Worm (Caenorhabditis elegans) whole organism, young adult: ENCODE measurements around the gene mai-2.

ENCODE experiments used
- B0019.2 ChIP-seq: fragments of 200-800 bp; sonication (Bioruptor generic); conservative IDR thresholded peaks from 2 replicates; pipeline ENCODE4 v1.3.6; 2022; ENCODE audit warnings: missing genetic modification reagents, missing genetic modification characterization, missing compliant biosample characterization
- B0035.1 ChIP-seq: sonication (generic microtip); optimal IDR thresholded peaks from 2 replicates; lab custom pipeline; 2016; ENCODE audit warnings: missing genetic modification characterization, mild to moderate bottlenecking, missing compliant biosample characterization, missing genotype, missing genetic modification reagents
- F23B12.7 ChIP-seq: sonication (generic microtip); optimal IDR thresholded peaks from 2 replicates; lab custom pipeline; 2017; ENCODE audit warnings: missing genetic modification characterization, mild to moderate bottlenecking, missing compliant biosample characterization, antibody characterized with exemption, moderate library complexity; ENCODE audit not compliant: insufficient read depth
- F37B4.10 ChIP-seq: fragments of 200-800 bp; sonication (Bioruptor generic); IDR thresholded peaks from 2 replicates; pipeline ENCODE4 v1.3.6; 2022; ENCODE audit warnings: missing genetic modification characterization, missing compliant biosample characterization
- F49E8.2 ChIP-seq: sonication (generic microtip); optimal IDR thresholded peaks from 3 replicates; lab custom pipeline; 2017; ENCODE audit warnings: missing genetic modification characterization, mild to moderate bottlenecking, missing compliant biosample characterization, antibody characterized with exemption, moderate library complexity; ENCODE audit not compliant: insufficient read depth
- F52B5.7 ChIP-seq: sonication (generic microtip); optimal IDR thresholded peaks from 2 replicates; lab custom pipeline; 2016; ENCODE audit warnings: mild to moderate bottlenecking, missing genetic modification characterization, missing compliant biosample characterization
- F57C9.4 ChIP-seq: sonication (generic microtip); optimal IDR thresholded peaks from 2 replicates; lab custom pipeline; 2017; ENCODE audit warnings: mild to moderate bottlenecking, missing genetic modification characterization, missing compliant biosample characterization
- Y53G8AR.9 ChIP-seq: fragments of 200-800 bp; sonication (Bioruptor generic); conservative IDR thresholded peaks from 2 replicates; pipeline ENCODE4 v1.3.6; 2022; ENCODE audit warnings: missing genetic modification reagents, missing genetic modification characterization, missing compliant biosample characterization
- ama-1 ChIP-seq, 3 experiments: fragments of 150-350 bp in 1 of 3; sonication (generic microtip) in 2 of 3; optimal IDR thresholded peaks; 2 replicates each; lab custom pipeline; 2014 to 2018; ENCODE audit warnings: missing biosample characterization in 2 of 3, missing genetic modification characterization in 2 of 3, missing genetic modification reagents in 2 of 3
- attf-3 ChIP-seq: fragments of 200-800 bp; sonication (Bioruptor generic); conservative IDR thresholded peaks from 2 replicates; pipeline ENCODE4 v1.3.6; 2022; ENCODE audit warnings: missing genetic modification reagents, missing genetic modification characterization, missing compliant biosample characterization
- attf-5 ChIP-seq: fragments of 200-800 bp; sonication (Bioruptor generic); optimal IDR thresholded peaks from 2 replicates; lab custom pipeline; 2018; ENCODE audit warnings: mild to moderate bottlenecking, missing genetic modification characterization, missing compliant biosample characterization
- bed-2 ChIP-seq: fragments of 200-800 bp; sonication (Bioruptor generic); IDR thresholded peaks from 2 replicates; pipeline ENCODE4 v1.3.6; 2022; ENCODE audit warnings: missing genetic modification reagents, missing genetic modification characterization, missing compliant biosample characterization
- ccch-3 ChIP-seq: fragments of 200-800 bp; sonication (Bioruptor generic); optimal IDR thresholded peaks from 2 replicates; lab custom pipeline; 2018; ENCODE audit warnings: mild to moderate bottlenecking, missing genetic modification characterization, missing compliant biosample characterization
- cebp-1 ChIP-seq, 2 experiments: fragments of 200-800 bp in 1 of 2; sonication (Bioruptor generic) in 1 of 2; sonication (generic microtip) in 1 of 2; IDR thresholded peaks in 1 of 2; optimal IDR thresholded peaks in 1 of 2; 2 replicates each; pipeline versions ENCODE4 v1.3.6 to Lab custom; 2017 to 2022; ENCODE audit warnings: missing compliant biosample characterization in 2 of 2, missing genetic modification characterization in 2 of 2, mild to moderate bottlenecking in 1 of 2, missing genetic modification reagents in 1 of 2, moderate library complexity in 1 of 2
- ceh-40 ChIP-seq: fragments of 200-800 bp; sonication (Bioruptor generic); IDR thresholded peaks from 2 replicates; pipeline ENCODE4 v1.3.6; 2022; ENCODE audit warnings: missing genetic modification characterization, missing compliant biosample characterization
- die-1 ChIP-seq: sonication (generic microtip); optimal IDR thresholded peaks from 2 replicates; lab custom pipeline; 2016; ENCODE audit warnings: missing genotype, mild to moderate bottlenecking, missing genetic modification characterization, missing compliant biosample characterization
- dox-1 ChIP-seq: fragments of 200-800 bp; sonication (Bioruptor generic); IDR thresholded peaks from 2 replicates; pipeline ENCODE4 v1.3.6; 2022; ENCODE audit warnings: missing genetic modification reagents, missing genetic modification characterization, missing compliant biosample characterization
- egl-18 ChIP-seq: fragments of 200-800 bp; sonication (Bioruptor generic); IDR thresholded peaks from 2 replicates; pipeline ENCODE4 v1.3.6; 2022; ENCODE audit warnings: missing genetic modification reagents, missing genetic modification characterization, missing compliant biosample characterization
- ekl-4 ChIP-seq: fragments of 200-800 bp; sonication (Bioruptor generic); IDR thresholded peaks from 2 replicates; pipeline ENCODE4 v1.3.6; 2022; ENCODE audit warnings: missing genetic modification reagents, missing genetic modification characterization, missing compliant biosample characterization
- hrde-1 ChIP-seq: sonication (generic microtip); optimal IDR thresholded peaks from 2 replicates; lab custom pipeline; 2016; ENCODE audit warnings: missing genetic modification characterization, mild to moderate bottlenecking, missing compliant biosample characterization, moderate library complexity, missing genotype, missing genetic modification reagents, borderline replicate concordance
- lin-26 ChIP-seq: fragments of 200-800 bp; sonication (Bioruptor generic); IDR thresholded peaks from 2 replicates; pipeline ENCODE4 v1.3.6; 2022; ENCODE audit warnings: missing genetic modification reagents, missing genetic modification characterization, missing compliant biosample characterization
- madf-6 ChIP-seq: fragments of 200-800 bp; sonication (Bioruptor generic); IDR thresholded peaks from 2 replicates; pipeline ENCODE4 v1.3.6; 2022; ENCODE audit warnings: missing genetic modification reagents, missing genetic modification characterization, missing compliant biosample characterization
- mxl-1 ChIP-seq: sonication (generic microtip); optimal IDR thresholded peaks from 2 replicates; lab custom pipeline; 2016; ENCODE audit warnings: missing genetic modification characterization, missing compliant biosample characterization
- nfya-1 ChIP-seq: sonication (generic microtip); optimal IDR thresholded peaks from 2 replicates; lab custom pipeline; 2017; ENCODE audit warnings: antibody characterized with exemption, missing compliant biosample characterization, missing genetic modification characterization, borderline replicate concordance; ENCODE audit not compliant: insufficient read depth
- nfya-2 ChIP-seq: fragments of 200-800 bp; sonication (Bioruptor generic); IDR thresholded peaks from 2 replicates; pipeline ENCODE4 v1.3.6; 2022; ENCODE audit warnings: missing genetic modification reagents, missing genetic modification characterization, missing compliant biosample characterization
- nfyb-1 ChIP-seq: fragments of 200-800 bp; sonication (Bioruptor generic); IDR thresholded peaks from 2 replicates; pipeline ENCODE4 v1.3.6; 2022; ENCODE audit warnings: missing genetic modification reagents, missing genetic modification characterization, missing compliant biosample characterization
- nhr-120 ChIP-seq: fragments of 200-800 bp; sonication (Bioruptor generic); IDR thresholded peaks from 2 replicates; pipeline ENCODE4 v1.3.6; 2022; ENCODE audit warnings: missing genetic modification characterization, missing compliant biosample characterization
- nhr-80 ChIP-seq: sonication (generic microtip); optimal IDR thresholded peaks from 2 replicates; lab custom pipeline; 2016; ENCODE audit warnings: missing genetic modification characterization, missing compliant biosample characterization
- pbrm-1 ChIP-seq: fragments of 200-800 bp; sonication (Bioruptor generic); IDR thresholded peaks from 2 replicates; pipeline ENCODE4 v1.3.6; 2022; ENCODE audit warnings: missing genetic modification reagents, missing genetic modification characterization, missing compliant biosample characterization
- repo-1 ChIP-seq: sonication (generic microtip); optimal IDR thresholded peaks from 2 replicates; lab custom pipeline; 2017; ENCODE audit warnings: mild to moderate bottlenecking, missing genetic modification characterization, missing compliant biosample characterization
- rpc-1 ChIP-seq, 2 experiments: fragments of 150-350 bp in 1 of 2; sonication (generic microtip) in 1 of 2; optimal IDR thresholded peaks; 2 replicates each; lab custom pipeline; 2014 to 2018; ENCODE audit warnings: missing biosample characterization in 1 of 2, missing genetic modification characterization in 1 of 2, missing genetic modification reagents in 1 of 2, missing genotype in 1 of 2
- snpc-4 ChIP-seq, 5 experiments: fragments of 150-350 bp in 1 of 5; sonication (generic microtip) in 4 of 5; optimal IDR thresholded peaks; 2 replicates each; lab custom pipeline; 2014 to 2018; ENCODE audit warnings: missing genetic modification characterization in 5 of 5, missing biosample characterization in 3 of 5, antibody characterized with exemption in 2 of 5, mild to moderate bottlenecking in 2 of 5, missing compliant biosample characterization in 2 of 5, missing genotype in 2 of 5, moderate library complexity in 2 of 5, missing genetic modification reagents in 1 of 5
- sptf-2 ChIP-seq: fragments of 200-800 bp; sonication (Bioruptor generic); optimal IDR thresholded peaks from 2 replicates; lab custom pipeline; 2018; ENCODE audit warnings: mild to moderate bottlenecking, missing genetic modification characterization, missing compliant biosample characterization
- unc-130 ChIP-seq: sonication (generic microtip); optimal IDR thresholded peaks from 2 replicates; lab custom pipeline; 2016; ENCODE audit warnings: missing genetic modification reagents, missing genetic modification characterization, missing compliant biosample characterization
- unc-62 ChIP-seq: fragments of 150-350 bp; optimal IDR thresholded peaks from 2 replicates; lab custom pipeline; 2014; ENCODE audit warnings: missing biosample characterization, missing genetic modification reagents, missing genetic modification characterization
- ztf-22 ChIP-seq: fragments of 200-800 bp; sonication (Bioruptor generic); optimal IDR thresholded peaks from 2 replicates; lab custom pipeline; 2018; ENCODE audit warnings: mild to moderate bottlenecking, missing genetic modification characterization, moderate library complexity, missing compliant biosample characterization
- ztf-26 ChIP-seq: sonication (generic microtip); optimal IDR thresholded peaks from 2 replicates; lab custom pipeline; 2017; ENCODE audit warnings: missing genetic modification characterization, missing compliant biosample characterization

Gene mai-2

ce11 chrIV:3382338-3382907 is 3.3 kb upstream of the mai-2 start, which contains the start of gene B0546.3 (continued):
- no peak for TF ChIP-seq nfya-2 (GFP tag; lab: Robert Waterston, UW)
- no peak for TF ChIP-seq attf-5 (GFP tag; lab: Kevin White, UChicago)
- TF ChIP-seq F37B4.10 (GFP tag; lab: Robert Waterston, UW) = no peak
- TF ChIP-seq F52B5.7 (tag; lab: Kevin White, UChicago) = no peak
- TF ChIP-seq mxl-1 (tag; lab: Kevin White, UChicago) = no peak
- no peak for TF ChIP-seq ceh-40 (GFP tag; lab: Robert Waterston, UW)
- TF ChIP-seq sptf-2 = no peak
- TF ChIP-seq nfya-1 (tag; lab: Kevin White, UChicago) = no peak
- TF ChIP-seq ztf-26 (tag; lab: Kevin White, UChicago) = peak; percentile 63
- TF ChIP-seq pbrm-1 = no peak
- TF ChIP-seq unc-62 (GFP tag; lab: Kevin White, UChicago) = no peak
- 0 out of 2 replicates have a peak, but pooled peaks have one; percentile 10 for TF ChIP-seq dox-1 (GFP tag; lab: Robert Waterston, UW)
- TF ChIP-seq ztf-22 (GFP tag; lab: Kevin White, UChicago) = no peak
- no peak for TF ChIP-seq ama-1 (optimal IDR thresholded peaks at IDR 0.05; lab: Kevin White, UChicago)
- TF ChIP-seq ama-1 (GFP tag; optimal IDR thresholded peaks at IDR 0.05; lab: Kevin White, UChicago) = no peak
- no peak for TF ChIP-seq B0035.1 (tag; lab: Kevin White, UChicago)
- no peak for TF ChIP-seq hrde-1 (tag; lab: Kevin White, UChicago)
- TF ChIP-seq F23B12.7 (tag; lab: Kevin White, UChicago) = no peak
- no peak for TF ChIP-seq rpc-1 (optimal IDR thresholded peaks at IDR 0.05; lab: Kevin White, UChicago)
- TF ChIP-seq rpc-1 (tag; optimal IDR thresholded peaks at IDR 0.05; lab: Kevin White, UChicago) = no peak
- TF ChIP-seq snpc-4 (GFP tag; optimal IDR thresholded peaks at IDR 0.05; lab: Kevin White, UChicago) = no peak
- TF ChIP-seq snpc-4 (tag; optimal IDR thresholded peaks at IDR 0.05; lab: Kevin White, UChicago) = peak in 1 of 4 experiments; percentile 11
- TF ChIP-seq egl-18 = no peak
- TF ChIP-seq nfyb-1 (GFP tag; lab: Robert Waterston, UW) = 0 out of 2 replicates have a peak, but pooled peaks have one; percentile 57
- TF ChIP-seq nhr-80 = no peak
- TF ChIP-seq F49E8.2 (tag; lab: Kevin White, UChicago) = no peak
- TF ChIP-seq attf-3 (GFP tag; lab: Robert Waterston, UW) = peak; percentile 30; the same call in 1 of the 2 replicates
- peak; percentile 59 for TF ChIP-seq F57C9.4 (tag; lab: Kevin White, UChicago)
- TF ChIP-seq ccch-3 (GFP tag; lab: Kevin White, UChicago) = no peak
- TF ChIP-seq madf-6 (GFP tag; lab: Robert Waterston, UW) = 0 out of 2 replicates have a peak, but pooled peaks have one; percentile 25
- peak; percentile 54 for TF ChIP-seq repo-1
- TF ChIP-seq bed-2 = no peak
- TF ChIP-seq B0019.2 = no peak
- TF ChIP-seq die-1 (tag; lab: Kevin White, UChicago) = no peak
- no peak for TF ChIP-seq lin-26 (GFP tag; lab: Robert Waterston, UW)
- TF ChIP-seq nhr-120 (GFP tag; lab: Robert Waterston, UW) = no peak
- TF ChIP-seq ekl-4 (GFP tag; lab: Robert Waterston, UW) = peak; percentile 47; the same call in 1 of the 2 replicates
- TF ChIP-seq unc-130 = no peak
- TF ChIP-seq Y53G8AR.9 (GFP tag; lab: Robert Waterston, UW) = 0 out of 2 replicates have a peak, but pooled peaks have one; percentile 34

- TF ChIP-seq cebp-1 (GFP tag; IDR thresholded peaks at IDR 0.05; lab: Robert Waterston, UW) = no peak
- no peak for TF ChIP-seq cebp-1 (tag; optimal IDR thresholded peaks at IDR 0.05; lab: Kevin White, UChicago)
- TF ChIP-seq attf-3 (GFP tag; lab: Robert Waterston, UW) = peak; percentile 65; the same call in 1 of the 2 replicates
- TF ChIP-seq, all 124 proteins: peak for 1
Measured at ce11 chrIV:3383203-3383602, 2.5 kb upstream of the mai-2 start.
